Worm (Caenorhabditis elegans) whole organism, L3 larva: ENCODE results near the gene catp-4.

Source experiments
- ceh-16 ChIP-seq: sonication (generic microtip); optimal IDR thresholded peaks from 2 replicates; lab custom pipeline; 2017; ENCODE audit warnings: missing biosample characterization, missing genetic modification characterization
- ceh-9 ChIP-seq: sonication (generic microtip); optimal IDR thresholded peaks from 2 replicates; lab custom pipeline; 2018; ENCODE audit warnings: missing biosample characterization, missing genetic modification characterization
- daf-12 ChIP-seq: fragments of 150-350 bp; optimal IDR thresholded peaks from 2 replicates; lab custom pipeline; 2014; ENCODE audit warnings: missing biosample characterization, missing genetic modification reagents, missing genetic modification characterization
- elt-2 ChIP-seq: sonication (generic microtip); optimal IDR thresholded peaks from 2 replicates; lab custom pipeline; 2016; ENCODE audit warnings: missing genetic modification reagents, mild to moderate bottlenecking, missing genetic modification characterization, missing compliant biosample characterization
- jun-1 ChIP-seq: fragments of 150-350 bp; optimal IDR thresholded peaks from 2 replicates; lab custom pipeline; 2014; ENCODE audit warnings: missing biosample characterization, missing genetic modification reagents, missing genetic modification characterization
- pqm-1 ChIP-seq: fragments of 150-350 bp; optimal IDR thresholded peaks from 2 replicates; lab custom pipeline; 2017; ENCODE audit warnings: missing biosample characterization, missing genetic modification characterization, inconsistent platforms
- skn-1 ChIP-seq: fragments of 150-350 bp; optimal IDR thresholded peaks from 2 replicates; lab custom pipeline; 2014; ENCODE audit warnings: missing biosample characterization, missing genetic modification characterization
- ztf-11 ChIP-seq: fragments of 150-350 bp; optimal IDR thresholded peaks from 2 replicates; lab custom pipeline; 2014; ENCODE audit warnings: missing biosample characterization, missing genetic modification characterization
- ztf-4 ChIP-seq: fragments of 150-350 bp; optimal IDR thresholded peaks from 2 replicates; lab custom pipeline; 2014; ENCODE audit warnings: missing biosample characterization, missing genetic modification characterization

- no peak for TF ChIP-seq ztf-11 (tag; lab: Kevin White, UChicago)
- no peak for TF ChIP-seq pqm-1
- TF ChIP-seq elt-2 (tag; lab: Kevin White, UChicago), result no peak
- TF ChIP-seq ceh-9 (tag; lab: Kevin White, UChicago), result no peak
- no peak for TF ChIP-seq skn-1 (tag; lab: Kevin White, UChicago)
- TF ChIP-seq daf-12 (tag; lab: Kevin White, UChicago), result no peak
- TF ChIP-seq jun-1 (tag; lab: Kevin White, UChicago), result no peak
- TF ChIP-seq ceh-16 (tag; lab: Kevin White, UChicago), result no peak
- no peak for TF ChIP-seq ztf-4 (tag; lab: Kevin White, UChicago)
Measured at ce11 chrII:14645290-14645689, 51.9 kb downstream of the catp-4 start.
